Fruit fly (Drosophila melanogaster) whole organism, embryonic: ENCODE results near the gene CCDC53.

ENCODE experiments used
- BEAF-32 ChIP-seq: fragments of 200-800 bp; sonication (Bioruptor generic); optimal IDR thresholded peaks from 3 replicates; lab custom pipeline; 2017; ENCODE audit warnings: missing biosample characterization, missing genetic modification characterization, mild to moderate bottlenecking, moderate library complexity, missing genetic modification reagents
- Bteb2 ChIP-seq: fragments of 200-800 bp; sonication (Bioruptor generic); optimal IDR thresholded peaks from 2 replicates; lab custom pipeline; 2016; ENCODE audit warnings: missing biosample characterization, missing genetic modification characterization
- fru ChIP-seq: fragments of >200 bp; optimal IDR thresholded peaks from 2 replicates; lab custom pipeline; 2017
- peb ChIP-seq: fragments of 200-800 bp; sonication (Bioruptor generic); IDR thresholded peaks from 2 replicates; pipeline ENCODE4 v1.3.6; 2022; ENCODE audit warnings: missing biosample characterization, missing genetic modification characterization

DNA sequence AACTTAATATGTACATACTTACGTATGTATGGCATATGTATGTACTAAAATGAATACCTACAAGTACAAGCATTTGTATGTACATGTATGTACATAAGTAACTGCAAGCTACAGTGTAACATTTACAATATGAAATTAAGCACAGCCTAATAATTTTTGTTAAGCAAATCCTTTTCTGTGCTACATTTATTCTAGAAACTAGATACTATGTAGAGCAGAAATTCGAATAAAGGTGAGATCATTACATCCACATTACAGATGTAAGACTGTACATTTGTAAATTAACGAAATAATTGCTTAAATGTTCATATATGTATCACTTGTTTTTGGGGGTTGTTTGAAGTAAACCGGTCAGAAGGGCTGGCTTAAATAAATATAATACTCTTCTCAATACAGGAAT is 49.0 kb upstream of the CCDC53 start:
- TF ChIP-seq Bteb2 (no peak), BEAF-32 (GFP tag; lab: Kevin White, UChicago) (no peak), fru (lab: Kevin White, UChicago) (no peak), peb (GFP tag; lab: Robert Waterston, UW) (no peak)
